Worm (Caenorhabditis elegans): Measurements from ENCODE around the gene T16G1.9.
A peak's percentile ranks its signal among the peaks of the same experiment; 100 is the strongest.

Gene T16G1.9

DNA sequence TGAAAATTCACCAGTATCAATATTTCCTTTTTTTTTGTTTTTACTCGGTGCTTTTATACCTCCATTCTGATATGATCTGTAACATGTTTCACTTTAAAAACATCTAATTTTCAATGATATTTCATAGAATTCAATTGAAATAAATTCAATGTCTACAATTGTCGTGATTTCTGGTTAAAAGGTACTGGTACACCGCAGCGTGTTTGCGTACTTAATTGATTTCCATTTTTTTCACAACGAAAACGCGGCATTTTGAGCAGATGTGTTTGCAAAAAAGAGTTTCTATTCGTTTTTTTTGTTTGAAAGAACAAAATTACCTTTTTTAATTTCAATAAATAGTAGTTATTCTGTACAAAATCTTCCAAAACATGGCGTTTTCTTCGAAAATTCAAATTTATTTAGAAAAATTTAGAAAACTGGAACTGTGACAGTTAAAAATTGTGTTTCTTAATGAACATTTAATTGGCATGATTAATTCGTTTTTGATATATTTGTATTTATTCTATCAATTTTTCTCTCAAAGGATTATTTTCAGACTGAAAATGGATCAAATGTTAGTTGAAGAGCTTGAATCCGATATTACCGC, 20.0 kb upstream of the T16G1.9 start, which contains the start of gene pnn-1 (continued):
- TF ChIP-seq hlh-17 (GFP tag; optimal IDR thresholded peaks at IDR 0.05; ENCODE audit: borderline replicate concordance) = no peak
- no peak for TF ChIP-seq grh-1 (GFP tag; IDR thresholded peaks at IDR 0.05)
- TF ChIP-seq mef-2 (tag; optimal IDR thresholded peaks at IDR 0.05) = no peak
- no peak for TF ChIP-seq sox-4 (tag; optimal IDR thresholded peaks at IDR 0.05)
- no peak for TF ChIP-seq ztf-4 (tag; optimal IDR thresholded peaks at IDR 0.05)
- no peak for TF ChIP-seq ama-1 (optimal IDR thresholded peaks at IDR 0.05)
- TF ChIP-seq C04F5.9 (tag; optimal IDR thresholded peaks at IDR 0.05) = no peak
- no peak for TF ChIP-seq nhr-11 (tag; optimal IDR thresholded peaks at IDR 0.05)
- no peak for TF ChIP-seq nhr-12 (tag; optimal IDR thresholded peaks at IDR 0.05)
- TF ChIP-seq nhr-20 (tag; optimal IDR thresholded peaks at IDR 0.05) = no peak
- TF ChIP-seq swsn-7 (tag; optimal IDR thresholded peaks at IDR 0.05) = no peak
- TF ChIP-seq unc-30 (tag; optimal IDR thresholded peaks at IDR 0.05) = no peak
- TF ChIP-seq elt-2 (tag; optimal IDR thresholded peaks at IDR 0.05) = no peak
- TF ChIP-seq isw-1 (GFP tag; IDR thresholded peaks at IDR 0.05) = no peak
- TF ChIP-seq nhr-19 (GFP tag; conservative IDR thresholded peaks at IDR 0.05) = no peak
- TF ChIP-seq fos-1 (tag; optimal IDR thresholded peaks at IDR 0.05) = no peak
- TF ChIP-seq nhr-77 (tag; optimal IDR thresholded peaks at IDR 0.05) = no peak
- no peak for TF ChIP-seq ceh-90 (tag; optimal IDR thresholded peaks at IDR 0.05)
- TF ChIP-seq zip-4 (GFP tag; optimal IDR thresholded peaks at IDR 0.05) = no peak
- no peak for TF ChIP-seq ztf-11 (tag; optimal IDR thresholded peaks at IDR 0.05)
- TF ChIP-seq xbp-1 (tag; optimal IDR thresholded peaks at IDR 0.05) = peak; percentile 31
- peak; percentile 45 for TF ChIP-seq snu-23 (GFP tag; optimal IDR thresholded peaks at IDR 0.05)
- no peak for TF ChIP-seq fkh-8 (tag; optimal IDR thresholded peaks at IDR 0.05)
- no peak for TF ChIP-seq ceh-88 (GFP tag; IDR thresholded peaks at IDR 0.05)
- TF ChIP-seq pax-3 (tag; optimal IDR thresholded peaks at IDR 0.05) = no peak
- no peak for TF ChIP-seq egl-27 (tag; optimal IDR thresholded peaks at IDR 0.05)
- no peak for TF ChIP-seq ceh-63 (GFP tag; optimal IDR thresholded peaks at IDR 0.05)
- TF ChIP-seq nhr-237 (tag; optimal IDR thresholded peaks at IDR 0.05) = no peak
- TF ChIP-seq unc-98 (GFP tag; IDR thresholded peaks at IDR 0.05) = no peak
- TF ChIP-seq tlp-1 (tag; optimal IDR thresholded peaks at IDR 0.05) = no peak
- TF ChIP-seq nhr-71 (tag; optimal IDR thresholded peaks at IDR 0.05) = peak; percentile 44
- no peak for TF ChIP-seq unc-86 (tag; optimal IDR thresholded peaks at IDR 0.05)
- TF ChIP-seq snpc-4 (tag; optimal IDR thresholded peaks at IDR 0.05) = no peak
- no peak for TF ChIP-seq C34B4.2 (tag; optimal IDR thresholded peaks at IDR 0.05)
- TF ChIP-seq mdl-1 (tag; optimal IDR thresholded peaks at IDR 0.05) = no peak
- no peak for TF ChIP-seq alr-1 (tag; optimal IDR thresholded peaks at IDR 0.05; ENCODE audit: borderline replicate concordance)
- TF ChIP-seq efl-3 (GFP tag; optimal IDR thresholded peaks at IDR 0.05) = no peak
- no peak for TF ChIP-seq pqm-1 (tag; optimal IDR thresholded peaks at IDR 0.05)

ce11 chrV:12968555-12968954, 17.9 kb upstream of the T16G1.9 start, which contains the start of gene lin-46:
Gene lin-46 (plus strand): TSS chrV:12968855.
- TF ChIP-seq ets-5 (GFP tag; IDR thresholded peaks at IDR 0.05) (no peak), blmp-1 (tag; optimal IDR thresholded peaks at IDR 0.05) (no peak), lsy-2 (tag; optimal IDR thresholded peaks at IDR 0.05) (no peak), fkh-4 (tag; optimal IDR thresholded peaks at IDR 0.05; ENCODE audit: borderline replicate concordance) (no peak), lin-14 (GFP tag; optimal IDR thresholded peaks at IDR 0.05) (no peak), egl-27 (tag; optimal IDR thresholded peaks at IDR 0.05) (no peak), nhr-11 (tag; optimal IDR thresholded peaks at IDR 0.05) (no peak), jun-1 (tag; optimal IDR thresholded peaks at IDR 0.05) (no peak), swsn-7 (tag; optimal IDR thresholded peaks at IDR 0.05) (no peak), rnt-1 (tag; optimal IDR thresholded peaks at IDR 0.05) (no peak), lin-15B (tag; optimal IDR thresholded peaks at IDR 0.05) (no peak), elt-3 (tag; optimal IDR thresholded peaks at IDR 0.05) (no peak)

All from whole organism, L1 larva.